Worm (Caenorhabditis elegans): Measurements from ENCODE around the gene C29E4.12.
"Not testable (repeated sequence)": the region's sequence is repeated elsewhere in the genome, so short reads cannot be mapped to it uniquely, and the experiment has no call there.

The C29E4.12 gene

ce11 chrIII:7958922-7959609 is 18.1 kb downstream of the C29E4.12 start, which contains the start of gene F54H12.10:
Gene F54H12.10, minus strand, starts transcription at chrIII:7958972.
- not testable (repeated sequence) for TF ChIP-seq tbx-37 (GFP tag; conservative IDR thresholded peaks at IDR 0.05); tbx-11 (GFP tag; IDR thresholded peaks at IDR 0.05); ceh-13 (GFP tag; optimal IDR thresholded peaks at IDR 0.05)

- TF ChIP-seq tbx-37 (GFP tag; conservative IDR thresholded peaks at IDR 0.05); scrt-1 (GFP tag; IDR thresholded peaks at IDR 0.05); ceh-36 (tag; optimal IDR thresholded peaks at IDR 0.05): not testable (repeated sequence)
These were observed 21.7 kb downstream of the C29E4.12 start, which contains the start of gene F54H12.4 for ce11 chrIII:7962641-7963040. Gene F54H12.4, minus strand, starts transcription at chrIII:7962741.

DNA sequence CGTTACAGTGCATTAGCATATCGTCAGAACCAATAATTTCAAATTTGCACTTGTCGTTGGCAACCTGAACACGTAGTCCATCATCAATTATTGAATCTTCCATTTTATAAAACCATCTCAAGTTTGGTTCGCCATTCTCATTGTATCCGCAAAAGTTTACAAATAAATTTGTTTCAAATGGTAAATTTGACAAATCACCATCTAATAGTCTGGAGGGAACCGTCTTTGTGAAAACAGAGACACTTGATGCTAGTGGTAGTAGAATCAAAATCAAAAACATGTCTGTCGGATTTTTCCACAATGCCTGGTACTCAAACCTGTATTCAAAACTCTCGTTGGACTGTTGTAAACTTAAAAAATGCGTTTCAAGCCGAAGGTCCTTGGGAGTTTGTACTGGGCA is 23.3 kb downstream of the C29E4.12 start, which contains the start of gene F54H12.2:
F54H12.2 (plus strand) TSS at position 301 of the 400 bp plus-strand sequence.
- not testable (repeated sequence) for TF ChIP-seq B0310.2 (tag; optimal IDR thresholded peaks at IDR 0.05); ama-1 (optimal IDR thresholded peaks at IDR 0.05); flt-1 (GFP tag; IDR thresholded peaks at IDR 0.05)

- TF ChIP-seq ceh-36 (tag; optimal IDR thresholded peaks at IDR 0.05): no peak
- TF ChIP-seq tbx-11 (GFP tag; IDR thresholded peaks at IDR 0.05): no peak
- TF ChIP-seq pes-1 (GFP tag; IDR thresholded peaks at IDR 0.05): no peak
- TF ChIP-seq hmg-4 (GFP tag; optimal IDR thresholded peaks at IDR 0.05): no peak
- no peak for TF ChIP-seq hnd-1 (tag; optimal IDR thresholded peaks at IDR 0.05)
- no peak for TF ChIP-seq B0310.2 (tag; optimal IDR thresholded peaks at IDR 0.05)
- TF ChIP-seq tra-4 (tag; optimal IDR thresholded peaks at IDR 0.05): no peak
- TF ChIP-seq ceh-13 (GFP tag; optimal IDR thresholded peaks at IDR 0.05): no peak
- TF ChIP-seq ets-7 (tag; optimal IDR thresholded peaks at IDR 0.05): no peak
- TF ChIP-seq tbx-37 (GFP tag; conservative IDR thresholded peaks at IDR 0.05): no peak
- TF ChIP-seq hmbx-1 (tag; optimal IDR thresholded peaks at IDR 0.05): no peak
- no peak for TF ChIP-seq scrt-1 (GFP tag; IDR thresholded peaks at IDR 0.05)
- TF ChIP-seq ama-1 (optimal IDR thresholded peaks at IDR 0.05): no peak
- TF ChIP-seq flt-1 (GFP tag; IDR thresholded peaks at IDR 0.05): no peak
- TF ChIP-seq aly-1 (tag; optimal IDR thresholded peaks at IDR 0.05): no peak
- no peak for TF ChIP-seq F13C5.2 (tag; optimal IDR thresholded peaks at IDR 0.05)
- TF ChIP-seq sea-1 (GFP tag; conservative IDR thresholded peaks at IDR 0.05): no peak
These were observed 28.2 kb downstream of the C29E4.12 start, which contains the start of the genes F54H12.8 and F54H12.7 for ce11 chrIII:7969121-7969520. Gene F54H12.8, minus strand, starts transcription at chrIII:7969221. Gene F54H12.7, plus strand, starts transcription at chrIII:7969349.

DNA sequence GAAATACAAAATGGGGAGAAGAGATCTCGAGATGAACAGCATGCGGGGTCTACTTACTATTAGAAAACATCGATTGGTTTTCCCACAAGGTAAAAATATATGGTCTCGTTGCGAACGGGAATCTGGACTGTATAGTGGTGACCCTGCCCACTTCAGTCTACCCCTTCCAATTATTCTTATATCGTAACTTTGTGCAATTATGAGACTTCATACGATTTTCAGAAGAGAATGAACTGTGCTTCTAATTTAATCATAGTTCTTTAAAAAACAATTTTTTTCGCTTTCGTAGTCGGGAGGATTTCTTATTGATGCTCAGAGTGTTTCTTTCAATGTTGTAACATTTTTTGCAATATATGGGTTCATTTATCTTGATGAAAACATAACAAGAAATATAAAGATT is 31.1 kb downstream of the C29E4.12 start, which contains the start of gene F54H12.5:
F54H12.5 (minus strand) TSS at position 101 of the 400 bp plus-strand sequence.
- TF ChIP-seq scrt-1 (GFP tag; IDR thresholded peaks at IDR 0.05) (no peak), hnd-1 (tag; optimal IDR thresholded peaks at IDR 0.05) (no peak), sea-1 (GFP tag; conservative IDR thresholded peaks at IDR 0.05) (no peak), hmbx-1 (tag; optimal IDR thresholded peaks at IDR 0.05) (no peak), flt-1 (GFP tag; IDR thresholded peaks at IDR 0.05) (no peak), F13C5.2 (tag; optimal IDR thresholded peaks at IDR 0.05) (no peak), tra-4 (tag; optimal IDR thresholded peaks at IDR 0.05) (no peak), hmg-4 (GFP tag; optimal IDR thresholded peaks at IDR 0.05) (no peak)

- no peak for TF ChIP-seq scrt-1 (GFP tag; IDR thresholded peaks at IDR 0.05)
- no peak for TF ChIP-seq ets-7 (tag; optimal IDR thresholded peaks at IDR 0.05)
- no peak for TF ChIP-seq B0310.2 (tag; optimal IDR thresholded peaks at IDR 0.05)
- TF ChIP-seq pes-1 (GFP tag; IDR thresholded peaks at IDR 0.05): no peak
- no peak for TF ChIP-seq ceh-36 (tag; optimal IDR thresholded peaks at IDR 0.05)
- TF ChIP-seq tbx-37 (GFP tag; conservative IDR thresholded peaks at IDR 0.05): no peak
- no peak for TF ChIP-seq tra-4 (tag; optimal IDR thresholded peaks at IDR 0.05)
- no peak for TF ChIP-seq sea-1 (GFP tag; conservative IDR thresholded peaks at IDR 0.05)
- no peak for TF ChIP-seq aly-1 (tag; optimal IDR thresholded peaks at IDR 0.05)
- TF ChIP-seq ama-1 (optimal IDR thresholded peaks at IDR 0.05): no peak
These were observed 31.7 kb downstream of the C29E4.12 start for ce11 chrIII:7972687-7973086.

DNA sequence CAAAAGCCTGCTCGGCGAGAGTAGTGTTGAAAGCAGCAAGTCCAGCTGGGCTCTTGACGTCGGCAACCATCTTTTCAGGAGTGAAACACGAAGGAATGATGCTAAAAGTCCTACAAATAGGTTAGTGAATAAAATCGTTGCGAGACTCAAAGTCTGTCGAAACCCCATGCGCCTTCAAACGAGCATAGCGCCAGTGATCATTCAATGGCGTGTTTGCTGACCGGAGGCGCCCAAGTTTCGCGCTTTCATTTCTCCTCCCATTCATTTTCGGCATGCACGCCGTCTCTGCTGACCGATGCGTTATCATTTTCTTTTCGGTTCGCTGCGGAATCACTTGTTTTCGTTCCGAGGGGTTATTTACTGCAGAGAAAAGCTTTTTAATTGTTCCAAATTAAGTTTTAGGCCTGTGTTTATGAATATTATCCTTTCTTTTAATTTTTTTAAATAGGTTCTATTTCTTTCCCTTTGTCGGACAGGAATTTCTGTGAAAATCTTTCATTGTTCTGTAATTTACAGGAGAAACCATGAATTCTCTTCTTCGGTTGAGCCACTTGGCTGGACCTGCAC is 32.3 kb downstream of the C29E4.12 start, which contains the start of the genes eef-1B.1 and aco-2:
eef-1B.1 (minus strand) TSS at position 186 of the 567 bp plus-strand sequence.
aco-2 (plus strand) TSS at position 517 of the 567 bp plus-strand sequence.
- TF ChIP-seq tra-4 (tag; optimal IDR thresholded peaks at IDR 0.05) (no peak), tbx-37 (GFP tag; conservative IDR thresholded peaks at IDR 0.05) (no peak), F13C5.2 (tag; optimal IDR thresholded peaks at IDR 0.05) (peak; percentile 44)

ce11 chrIII:7973968-7974607 is 33.1 kb downstream of the C29E4.12 start:
- TF ChIP-seq ama-1 (optimal IDR thresholded peaks at IDR 0.05): no peak
- TF ChIP-seq tra-4 (tag; optimal IDR thresholded peaks at IDR 0.05): no peak
- no peak for TF ChIP-seq hmbx-1 (tag; optimal IDR thresholded peaks at IDR 0.05)
- no peak for TF ChIP-seq hnd-1 (tag; optimal IDR thresholded peaks at IDR 0.05)
- no peak for TF ChIP-seq F13C5.2 (tag; optimal IDR thresholded peaks at IDR 0.05)
- TF ChIP-seq tbx-11 (GFP tag; IDR thresholded peaks at IDR 0.05): no peak
- no peak for TF ChIP-seq sea-1 (GFP tag; conservative IDR thresholded peaks at IDR 0.05)
- TF ChIP-seq flt-1 (GFP tag; IDR thresholded peaks at IDR 0.05): no peak
- no peak for TF ChIP-seq tbx-37 (GFP tag; conservative IDR thresholded peaks at IDR 0.05)
- no peak for TF ChIP-seq scrt-1 (GFP tag; IDR thresholded peaks at IDR 0.05)
- TF ChIP-seq ets-7 (tag; optimal IDR thresholded peaks at IDR 0.05): no peak

Measured in whole organism, early embryonic.